Worm (Caenorhabditis elegans) whole organism, L1 larva: ENCODE measurements around the gene Y116F11B.14.

ENCODE experiments used
- ama-1 ChIP-seq: fragments of 150-350 bp; optimal IDR thresholded peaks from 2 replicates; lab custom pipeline; 2014
- egl-13 ChIP-seq: sonication (generic microtip); optimal IDR thresholded peaks from 2 replicates; lab custom pipeline; 2016; ENCODE audit warnings: missing genotype, missing genetic modification reagents, missing genetic modification characterization, missing compliant biosample characterization
- fos-1 ChIP-seq: fragments of 150-350 bp; optimal IDR thresholded peaks from 2 replicates; lab custom pipeline; 2014; ENCODE audit warnings: missing biosample characterization, missing genetic modification characterization
- lin-39 ChIP-seq: fragments of 150-350 bp; optimal IDR thresholded peaks from 2 replicates; lab custom pipeline; 2014; ENCODE audit warnings: missing biosample characterization, missing genetic modification reagents, missing genetic modification characterization
- lsy-2 ChIP-seq, 2 experiments: fragments of 150-350 bp; optimal IDR thresholded peaks; 2 replicates each; lab custom pipeline; 2014; ENCODE audit warnings: missing biosample characterization in 2 of 2, missing genetic modification characterization in 2 of 2
- nhr-12 ChIP-seq: sonication (generic microtip); optimal IDR thresholded peaks from 2 replicates; lab custom pipeline; 2017; ENCODE audit warnings: missing biosample characterization, missing genetic modification characterization
- nhr-77 ChIP-seq: fragments of 150-350 bp; optimal IDR thresholded peaks from 2 replicates; lab custom pipeline; 2014; ENCODE audit warnings: missing biosample characterization, missing genetic modification characterization
- unc-130 ChIP-seq: fragments of 150-350 bp; optimal IDR thresholded peaks from 2 replicates; lab custom pipeline; 2017; ENCODE audit warnings: missing biosample characterization, missing genetic modification characterization, inconsistent platforms
- zag-1 ChIP-seq: fragments of 150-350 bp; optimal IDR thresholded peaks from 2 replicates; lab custom pipeline; 2014; ENCODE audit warnings: missing biosample characterization, missing genetic modification characterization

DNA sequence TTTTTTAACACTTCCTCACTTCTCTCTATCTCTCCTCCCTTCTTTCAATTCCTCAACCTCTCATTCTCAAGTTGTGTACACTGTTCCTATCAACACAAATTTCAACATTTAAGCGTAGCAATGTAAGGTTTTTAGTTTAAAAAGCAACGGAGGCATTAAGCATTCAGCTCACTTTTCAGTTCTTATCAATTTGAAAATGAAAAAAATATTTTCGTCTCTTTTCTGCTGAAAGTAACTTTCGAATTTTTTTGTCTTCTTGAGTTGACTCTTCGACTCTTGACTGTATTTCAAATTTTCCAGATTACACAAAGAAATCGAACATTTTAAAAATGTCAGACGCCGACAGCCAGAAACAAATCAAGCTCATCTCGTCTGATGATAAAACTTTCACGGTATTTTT, 24.7 kb downstream of the Y116F11B.14 start, which contains the start of gene skr-4:
- TF ChIP-seq unc-130 (tag; lab: Kevin White, UChicago), result no peak
- no peak for TF ChIP-seq zag-1 (tag; lab: Kevin White, UChicago)
- no peak for TF ChIP-seq ama-1 (lab: Kevin White, UChicago)
- TF ChIP-seq egl-13 (tag; lab: Kevin White, UChicago), result no peak
- TF ChIP-seq nhr-12 (tag; lab: Kevin White, UChicago), result no peak
- no peak for TF ChIP-seq lin-39
- no peak for TF ChIP-seq lsy-2 (tag; optimal IDR thresholded peaks at IDR 0.05; lab: Kevin White, UChicago)
- TF ChIP-seq fos-1 (tag; lab: Kevin White, UChicago), result no peak
- no peak for TF ChIP-seq nhr-77
